Worm (Caenorhabditis elegans) whole organism, L4 larva: Measurements from ENCODE around the gene Y67H2A.2.

Experiments used
- F10B5.3 ChIP-seq: sonication (generic microtip); optimal IDR thresholded peaks from 2 replicates; lab custom pipeline; 2016; ENCODE audit warnings: mild to moderate bottlenecking, missing genetic modification characterization, missing compliant biosample characterization
- F26F4.8 ChIP-seq: fragments of 200-800 bp; sonication (Bioruptor generic); conservative IDR thresholded peaks from 2 replicates; pipeline ENCODE4 v1.3.6; 2022; ENCODE audit warnings: missing genetic modification characterization, missing compliant biosample characterization
- F37D6.2 ChIP-seq: sonication (generic microtip); optimal IDR thresholded peaks from 2 replicates; lab custom pipeline; 2016; ENCODE audit warnings: mild to moderate bottlenecking, missing genetic modification characterization, missing compliant biosample characterization
- F44E2.7 ChIP-seq: fragments of 200-800 bp; sonication (Bioruptor generic); IDR thresholded peaks from 2 replicates; pipeline ENCODE4 v2.1.2; 2022; ENCODE audit warnings: missing genetic modification characterization, missing compliant biosample characterization
- T20F7.1 ChIP-seq: fragments of 200-800 bp; sonication (Bioruptor generic); optimal IDR thresholded peaks from 2 replicates; lab custom pipeline; 2018; ENCODE audit warnings: mild to moderate bottlenecking, missing genetic modification characterization, missing compliant biosample characterization
- Y5F2A.4 ChIP-seq: fragments of 200-800 bp; sonication (Bioruptor generic); optimal IDR thresholded peaks from 2 replicates; lab custom pipeline; 2018; ENCODE audit warnings: mild to moderate bottlenecking, missing genetic modification characterization, missing compliant biosample characterization
- Y75B8A.6 ChIP-seq: fragments of 200-800 bp; sonication (Bioruptor generic); IDR thresholded peaks from 2 replicates; pipeline ENCODE4 v1.3.6; 2022; ENCODE audit warnings: missing genetic modification reagents, missing genetic modification characterization, missing compliant biosample characterization
- ZK337.2 ChIP-seq: fragments of 200-800 bp; sonication (Bioruptor generic); IDR thresholded peaks from 2 replicates; pipeline ENCODE4 v1.3.6; 2022; ENCODE audit warnings: missing genetic modification reagents, missing genetic modification characterization, missing compliant biosample characterization
- ama-1 ChIP-seq: fragments of 150-350 bp; optimal IDR thresholded peaks from 2 replicates; lab custom pipeline; 2014; ENCODE audit warnings: inconsistent platforms, mixed read lengths
- arid-1 ChIP-seq: fragments of 200-800 bp; sonication (Bioruptor generic); conservative IDR thresholded peaks from 2 replicates; pipeline ENCODE4 v1.3.6; 2022; ENCODE audit warnings: missing genetic modification reagents, missing genetic modification characterization, missing compliant biosample characterization
- attf-4 ChIP-seq: sonication (generic microtip); optimal IDR thresholded peaks from 3 replicates; lab custom pipeline; 2017; ENCODE audit warnings: missing biosample characterization, missing genetic modification characterization
- ceh-28 ChIP-seq: fragments of 150-350 bp; optimal IDR thresholded peaks from 2 replicates; lab custom pipeline; 2014; ENCODE audit warnings: missing biosample characterization, missing genetic modification reagents, missing genetic modification characterization
- ceh-32 ChIP-seq: sonication (generic microtip); optimal IDR thresholded peaks from 2 replicates; lab custom pipeline; 2016; ENCODE audit warnings: mild to moderate bottlenecking, missing genetic modification characterization, missing compliant biosample characterization; ENCODE audit not compliant: poor library complexity
- ceh-44 ChIP-seq: fragments of 200-800 bp; sonication (Bioruptor generic); IDR thresholded peaks from 2 replicates; pipeline ENCODE4 v1.3.6; 2022; ENCODE audit warnings: missing genetic modification reagents, missing genetic modification characterization, missing compliant biosample characterization
- ctbp-1 ChIP-seq: fragments of 200-800 bp; sonication (Bioruptor generic); IDR thresholded peaks from 2 replicates; pipeline ENCODE4 v1.3.6; 2022; ENCODE audit warnings: missing genetic modification reagents, missing genetic modification characterization, missing compliant biosample characterization
- daf-12 ChIP-seq: fragments of 150-350 bp; optimal IDR thresholded peaks from 2 replicates; lab custom pipeline; 2014; ENCODE audit warnings: missing biosample characterization, missing genetic modification reagents, missing genetic modification characterization
- dmd-9 ChIP-seq: fragments of 200-800 bp; sonication (Bioruptor generic); IDR thresholded peaks from 2 replicates; pipeline ENCODE4 v1.3.6; 2022; ENCODE audit warnings: missing genetic modification reagents, missing genetic modification characterization, missing compliant biosample characterization
- dpl-1 ChIP-seq: fragments of 150-350 bp; optimal IDR thresholded peaks from 2 replicates; lab custom pipeline; 2014; ENCODE audit warnings: missing biosample characterization, missing genetic modification reagents, missing genetic modification characterization
- egl-43 ChIP-seq: fragments of 200-800 bp; sonication (Bioruptor generic); IDR thresholded peaks from 2 replicates; pipeline ENCODE4 v1.3.6; 2022; ENCODE audit warnings: missing genetic modification reagents, missing genetic modification characterization, missing compliant biosample characterization
- fkh-10 ChIP-seq: fragments of 150-350 bp; optimal IDR thresholded peaks from 2 replicates; lab custom pipeline; 2014; ENCODE audit warnings: missing biosample characterization, missing genetic modification reagents, missing genetic modification characterization
- hif-1 ChIP-seq, 2 experiments: sonication (generic microtip); optimal IDR thresholded peaks; 2 replicates each; lab custom pipeline; 2016 to 2017; ENCODE audit warnings: missing compliant biosample characterization in 2 of 2, missing genetic modification characterization in 2 of 2, missing genetic modification reagents in 2 of 2, missing genotype in 2 of 2, mild to moderate bottlenecking in 1 of 2
- hlh-11 ChIP-seq: fragments of 200-800 bp; sonication (Bioruptor generic); optimal IDR thresholded peaks from 2 replicates; lab custom pipeline; 2018; ENCODE audit warnings: mild to moderate bottlenecking, missing genetic modification characterization, missing compliant biosample characterization
- hlh-30 ChIP-seq: sonication (generic microtip); optimal IDR thresholded peaks from 2 replicates; lab custom pipeline; 2017; ENCODE audit warnings: antibody characterized with exemption, mild to moderate bottlenecking, missing genetic modification characterization, missing compliant biosample characterization; ENCODE audit not compliant: insufficient read depth
- hmg-1.1 ChIP-seq: fragments of 200-800 bp; sonication (Bioruptor generic); IDR thresholded peaks from 2 replicates; pipeline ENCODE4 v1.3.6; 2022; ENCODE audit warnings: missing genetic modification reagents, missing genetic modification characterization, missing compliant biosample characterization
- jun-1 ChIP-seq: fragments of 150-350 bp; optimal IDR thresholded peaks from 2 replicates; lab custom pipeline; 2014; ENCODE audit warnings: missing biosample characterization, missing genetic modification reagents, missing genetic modification characterization
- lim-7 ChIP-seq: fragments of 200-800 bp; sonication (Bioruptor generic); IDR thresholded peaks from 2 replicates; pipeline ENCODE4 v1.3.6; 2022; ENCODE audit warnings: missing genetic modification characterization, missing compliant biosample characterization
- lin-1 ChIP-seq: fragments of 200-800 bp; sonication (Bioruptor generic); IDR thresholded peaks from 2 replicates; pipeline ENCODE4 v1.3.6; 2022; ENCODE audit warnings: missing genetic modification reagents, missing genetic modification characterization, missing compliant biosample characterization
- lin-13 ChIP-seq: fragments of 150-350 bp; optimal IDR thresholded peaks from 2 replicates; lab custom pipeline; 2014; ENCODE audit warnings: missing biosample characterization, missing genetic modification reagents, missing genetic modification characterization
- lin-29 ChIP-seq: fragments of 200-800 bp; sonication (Bioruptor generic); IDR thresholded peaks from 2 replicates; pipeline ENCODE4 v1.3.6; 2022; ENCODE audit warnings: missing genetic modification reagents, missing genetic modification characterization, missing compliant biosample characterization
- madf-5 ChIP-seq, 2 experiments: fragments of 200-800 bp; sonication (Bioruptor generic); IDR thresholded peaks; 2 replicates each; pipeline ENCODE4 v1.3.6; 2022; ENCODE audit warnings: missing compliant biosample characterization in 2 of 2, missing genetic modification characterization in 2 of 2
- mdt-29 ChIP-seq: fragments of 200-800 bp; sonication (Bioruptor generic); IDR thresholded peaks from 2 replicates; pipeline ENCODE4 v1.3.6; 2022; ENCODE audit warnings: missing genetic modification reagents, missing genetic modification characterization, missing compliant biosample characterization
- nhr-102 ChIP-seq: sonication (generic microtip); optimal IDR thresholded peaks from 2 replicates; lab custom pipeline; 2016; ENCODE audit warnings: mild to moderate bottlenecking, missing genetic modification characterization, moderate library complexity, missing compliant biosample characterization
- nhr-11 ChIP-seq: fragments of 150-350 bp; optimal IDR thresholded peaks from 2 replicates; lab custom pipeline; 2014; ENCODE audit warnings: missing biosample characterization, missing genetic modification characterization
- nhr-111 ChIP-seq: fragments of 200-800 bp; sonication (Bioruptor generic); optimal IDR thresholded peaks from 2 replicates; lab custom pipeline; 2018; ENCODE audit warnings: mild to moderate bottlenecking, missing genetic modification characterization, missing compliant biosample characterization
- nhr-237 ChIP-seq: sonication (generic microtip); optimal IDR thresholded peaks from 2 replicates; lab custom pipeline; 2017; ENCODE audit warnings: missing biosample characterization, missing genetic modification characterization
- nhr-41 ChIP-seq: fragments of 200-800 bp; sonication (Bioruptor generic); IDR thresholded peaks from 2 replicates; pipeline ENCODE4 v1.3.6; 2022; ENCODE audit warnings: missing genetic modification reagents, missing genetic modification characterization, missing compliant biosample characterization
- nhr-42 ChIP-seq: fragments of 200-800 bp; sonication (Bioruptor generic); IDR thresholded peaks from 2 replicates; pipeline ENCODE4 v1.3.6; 2022; ENCODE audit warnings: missing genetic modification characterization, missing compliant biosample characterization
- nhr-48 ChIP-seq: sonication (generic microtip); optimal IDR thresholded peaks from 2 replicates; lab custom pipeline; 2016; ENCODE audit warnings: mild to moderate bottlenecking, missing genetic modification characterization, missing compliant biosample characterization
- nhr-6 ChIP-seq: fragments of 150-350 bp; optimal IDR thresholded peaks from 2 replicates; lab custom pipeline; 2014; ENCODE audit warnings: missing biosample characterization, missing genetic modification characterization
- nhr-76 ChIP-seq: fragments of 150-350 bp; optimal IDR thresholded peaks from 2 replicates; lab custom pipeline; 2014; ENCODE audit warnings: missing biosample characterization, missing genetic modification characterization
- saeg-2 ChIP-seq: fragments of 200-800 bp; sonication (Bioruptor generic); IDR thresholded peaks from 2 replicates; pipeline ENCODE4 v1.3.6; 2022; ENCODE audit warnings: missing genetic modification reagents, missing genetic modification characterization, missing compliant biosample characterization
- skn-1 ChIP-seq: fragments of 150-350 bp; optimal IDR thresholded peaks from 2 replicates; lab custom pipeline; 2014; ENCODE audit warnings: missing biosample characterization, missing genetic modification characterization
- snpc-4 ChIP-seq: fragments of 150-350 bp; optimal IDR thresholded peaks from 2 replicates; lab custom pipeline; 2014; ENCODE audit warnings: missing biosample characterization, missing genetic modification characterization
- unc-39 ChIP-seq: sonication (generic microtip); optimal IDR thresholded peaks from 2 replicates; lab custom pipeline; 2017; ENCODE audit warnings: missing biosample characterization, missing genetic modification characterization
- zag-1 ChIP-seq: fragments of 150-350 bp; optimal IDR thresholded peaks from 2 replicates; lab custom pipeline; 2014; ENCODE audit warnings: missing biosample characterization, missing genetic modification characterization
- zip-11 ChIP-seq: fragments of 200-800 bp; sonication (Bioruptor generic); IDR thresholded peaks from 2 replicates; pipeline ENCODE4 v1.3.6; 2022; ENCODE audit warnings: missing genetic modification characterization, missing compliant biosample characterization
- zip-2 ChIP-seq: fragments of 150-350 bp; optimal IDR thresholded peaks from 2 replicates; lab custom pipeline; 2014; ENCODE audit warnings: missing biosample characterization, missing genetic modification characterization
- ztf-7 ChIP-seq: fragments of 150-350 bp; optimal IDR thresholded peaks from 2 replicates; lab custom pipeline; 2014; ENCODE audit warnings: missing biosample characterization, missing genetic modification characterization

Gene Y67H2A.2

DNA sequence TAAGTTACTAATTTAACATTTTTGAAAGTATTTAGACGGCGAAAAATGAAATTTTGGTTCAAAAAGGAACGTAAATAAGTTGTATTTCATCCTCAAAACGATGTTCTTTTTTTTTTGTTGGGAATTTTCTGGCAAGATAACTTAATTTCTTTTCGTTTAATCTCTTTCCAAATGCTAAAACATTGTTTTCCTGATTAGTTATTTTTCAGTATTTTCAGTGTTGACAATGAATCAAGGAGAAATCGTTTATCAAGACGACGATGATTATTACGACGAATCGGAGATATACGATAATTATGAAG is 56.8 kb downstream of the Y67H2A.2 start, which contains the start of gene lin-54 (continued):
- no peak for TF ChIP-seq hmg-1.1 (GFP tag; lab: Robert Waterston, UW)

DNA sequence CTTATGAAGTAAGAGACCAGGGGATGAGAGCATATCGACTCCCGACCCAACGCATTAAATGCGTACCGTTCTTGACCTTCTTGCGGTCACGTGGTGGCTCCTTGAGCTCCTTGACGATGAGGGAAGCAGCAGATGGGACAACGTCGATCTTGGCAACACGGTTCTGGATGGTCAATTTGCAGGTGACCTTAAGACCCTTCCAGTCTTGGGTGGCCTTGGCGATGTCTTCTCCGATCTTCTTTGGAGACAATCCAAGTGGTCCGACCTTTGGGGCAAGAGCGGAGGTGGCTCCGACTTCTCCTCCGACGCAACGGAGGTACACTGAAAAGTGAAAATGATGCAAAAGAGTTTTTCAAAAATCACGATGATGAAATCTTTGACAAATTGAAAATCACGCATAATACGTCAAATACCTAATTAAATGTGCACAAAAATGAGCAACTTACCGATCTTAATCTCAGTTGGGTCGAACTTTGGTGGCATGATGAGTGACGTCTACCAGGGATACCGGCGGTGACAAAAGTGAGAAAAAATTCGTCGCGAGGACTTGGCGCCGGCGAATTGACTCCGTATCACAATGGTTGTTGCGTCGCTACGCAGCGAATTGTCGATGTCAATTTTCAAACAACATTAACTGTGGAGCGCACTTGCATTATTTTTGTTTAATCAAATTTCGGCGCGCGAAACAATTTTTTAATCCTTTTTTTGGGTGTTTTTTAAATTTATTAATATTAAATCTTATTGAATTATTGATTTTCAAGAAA is 57.4 kb downstream of the Y67H2A.2 start, which contains the start of gene rpl-12:
Gene rpl-12 (minus strand): TSS at position 574 of the 764 bp plus-strand sequence.
- TF ChIP-seq ceh-28 (peak; percentile 16), zip-2 (tag; lab: Kevin White, UChicago) (peak; percentile 88), lim-7 (GFP tag; lab: Robert Waterston, UW) (peak; percentile 54; the same call in 1 of the 2 replicates), T20F7.1 (GFP tag; lab: Kevin White, UChicago) (peak; percentile 96), nhr-11 (tag; lab: Kevin White, UChicago) (peak; percentile 99), nhr-102 (tag; lab: Kevin White, UChicago) (peak; percentile 98), nhr-111 (GFP tag; lab: Kevin White, UChicago) (no peak), ztf-7 (tag; lab: Kevin White, UChicago) (peak; percentile 97), ceh-44 (GFP tag; lab: Robert Waterston, UW) (peak; percentile 81; the same call in 1 of the 2 replicates), ctbp-1 (peak; percentile 96), mdt-29 (GFP tag; lab: Robert Waterston, UW) (peak; percentile 88), hlh-11 (tag; lab: Kevin White, UChicago) (peak; percentile 98), ZK337.2 (no peak), nhr-48 (tag; lab: Kevin White, UChicago) (peak; percentile 92), zip-11 (GFP tag; lab: Robert Waterston, UW) (no peak), hif-1 (tag; optimal IDR thresholded peaks at IDR 0.05; lab: Kevin White, UChicago) (peak; percentile 82 to 95), jun-1 (tag; lab: Kevin White, UChicago) (peak; percentile 93), lin-29 (GFP tag; lab: Robert Waterston, UW) (peak; percentile 95), hlh-30 (tag; lab: Kevin White, UChicago) (peak; percentile 97), lin-13 (peak; percentile 97), ama-1 (peak; percentile 93), unc-39 (tag; lab: Kevin White, UChicago) (no peak), Y5F2A.4 (peak; percentile 82), dpl-1 (GFP tag; lab: Kevin White, UChicago) (peak; percentile 98), snpc-4 (peak; percentile 23), daf-12 (tag; lab: Kevin White, UChicago) (no peak), madf-5 (GFP tag; IDR thresholded peaks at IDR 0.05; lab: Robert Waterston, UW) (peak; percentile 54 to 83; a peak in 3 of 4 replicates), egl-43 (GFP tag; lab: Robert Waterston, UW) (peak; percentile 92), nhr-76 (peak; percentile 59), skn-1 (tag; lab: Kevin White, UChicago) (peak; percentile 89), F44E2.7 (GFP tag; lab: Robert Waterston, UW) (no peak), nhr-6 (tag; lab: Kevin White, UChicago) (peak; percentile 99), nhr-42 (GFP tag; lab: Robert Waterston, UW) (peak; percentile 98), ceh-32 (tag; lab: Kevin White, UChicago) (peak; percentile 68), F10B5.3 (tag; lab: Kevin White, UChicago) (peak; percentile 90), lin-1 (peak; percentile 90), zag-1 (tag; lab: Kevin White, UChicago) (peak; percentile 58), nhr-41 (GFP tag; lab: Robert Waterston, UW) (peak; percentile 71), Y75B8A.6 (GFP tag; lab: Robert Waterston, UW) (peak; percentile 97), F26F4.8 (GFP tag; lab: Robert Waterston, UW) (no peak), F37D6.2 (peak; percentile 96), fkh-10 (peak; percentile 100), nhr-237 (tag; lab: Kevin White, UChicago) (peak; percentile 43), dmd-9 (GFP tag; lab: Robert Waterston, UW) (peak; percentile 94), arid-1 (GFP tag; lab: Robert Waterston, UW) (peak; percentile 95), attf-4 (tag; lab: Kevin White, UChicago) (no peak), saeg-2 (GFP tag; lab: Robert Waterston, UW) (peak; percentile 94)
